Worm (Caenorhabditis elegans): Measurements from ENCODE around the gene coa-4.
"Not testable (repeated sequence)": the region's sequence is repeated elsewhere in the genome, so short reads cannot be mapped to it uniquely, and the experiment has no call there.

DNA sequence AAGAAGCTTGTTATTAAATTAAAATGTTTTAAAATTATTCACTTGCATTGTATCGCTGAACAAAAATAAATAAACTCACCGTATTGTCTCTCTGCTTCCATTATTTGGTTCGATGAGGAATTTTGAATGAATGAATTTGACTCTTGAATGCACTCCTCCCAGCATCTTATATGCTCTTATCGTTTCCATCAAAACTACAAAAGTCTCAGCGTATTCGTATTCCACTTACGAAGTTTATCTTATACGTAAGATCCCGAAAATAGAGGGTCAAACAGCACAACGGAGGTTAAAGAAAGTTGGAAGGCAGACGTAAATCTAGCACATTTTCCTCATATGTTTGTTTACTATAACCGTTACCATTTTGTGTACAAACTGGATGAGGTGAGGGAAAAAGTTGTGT, 49.1 kb downstream of the coa-4 start, which contains the start of gene nhr-267:
- not testable (repeated sequence) for TF ChIP-seq nhr-179 (tag; optimal IDR thresholded peaks at IDR 0.05); ztf-28 (GFP tag; IDR thresholded peaks at IDR 0.05); ama-1 (optimal IDR thresholded peaks at IDR 0.05); ama-1 (GFP tag; optimal IDR thresholded peaks at IDR 0.05); bed-2 (GFP tag; IDR thresholded peaks at IDR 0.05); dpff-1 (tag; optimal IDR thresholded peaks at IDR 0.05); Y53F4B.3 (GFP tag; IDR thresholded peaks at IDR 0.05)

Measured in whole organism, young adult.